Fruit fly (Drosophila melanogaster) whole organism, embryonic: Measurements from ENCODE around the gene dmGlut.

ENCODE experiments used
- Adf1 ChIP-seq: fragments of 200-800 bp; sonication (Bioruptor generic); IDR thresholded peaks from 2 replicates; pipeline ENCODE4 v1.3.6; 2022; ENCODE audit warnings: missing biosample characterization, missing genetic modification characterization
- CG10321 ChIP-seq: fragments of 200-800 bp; sonication (Bioruptor generic); IDR thresholded peaks from 2 replicates; pipeline ENCODE4 v1.3.6; 2022; ENCODE audit warnings: missing biosample characterization, missing genetic modification characterization
- CG10543 ChIP-seq: fragments of 200-800 bp; sonication (Bioruptor generic); optimal IDR thresholded peaks from 3 replicates; lab custom pipeline; 2017; ENCODE audit warnings: missing biosample characterization, mild to moderate bottlenecking, missing genetic modification characterization, moderate library complexity
- CG10654 ChIP-seq: fragments of 200-800 bp; sonication (Bioruptor generic); optimal IDR thresholded peaks from 2 replicates; lab custom pipeline; 2016; ENCODE audit warnings: missing biosample characterization, missing genetic modification characterization
- CG10959 ChIP-seq: fragments of 200-800 bp; sonication (Bioruptor generic); IDR thresholded peaks from 2 replicates; pipeline ENCODE4 v1.3.6; 2022; ENCODE audit warnings: missing biosample characterization, missing genetic modification characterization
- CG11093 ChIP-seq: fragments of 200-800 bp; sonication (Bioruptor generic); IDR thresholded peaks from 3 replicates; pipeline ENCODE4 v1.3.6; 2022; ENCODE audit warnings: missing biosample characterization, missing genetic modification characterization
- CG12104 ChIP-seq: fragments of 200-800 bp; sonication (Bioruptor generic); optimal IDR thresholded peaks from 3 replicates; lab custom pipeline; 2016; ENCODE audit warnings: missing biosample characterization, missing genetic modification characterization
- CG12219 ChIP-seq: fragments of 200-800 bp; sonication (Bioruptor generic); optimal IDR thresholded peaks from 3 replicates; lab custom pipeline; 2018; ENCODE audit warnings: missing biosample characterization, mild to moderate bottlenecking, missing genetic modification characterization
- CG12236 ChIP-seq: fragments of 200-800 bp; sonication (Bioruptor generic); optimal IDR thresholded peaks from 2 replicates; lab custom pipeline; 2016; ENCODE audit warnings: missing biosample characterization, missing genetic modification characterization
- CG1233 ChIP-seq: fragments of 200-800 bp; sonication (Bioruptor generic); optimal IDR thresholded peaks from 4 replicates; lab custom pipeline; 2018; ENCODE audit warnings: missing biosample characterization, mild to moderate bottlenecking, missing genetic modification characterization
- CG14667 ChIP-seq: fragments of 200-800 bp; sonication (Bioruptor generic); IDR thresholded peaks from 2 replicates; pipeline ENCODE4 v1.3.6; 2022; ENCODE audit warnings: missing biosample characterization, missing genetic modification characterization
- CG15514 ChIP-seq: fragments of 200-800 bp; sonication (Bioruptor generic); optimal IDR thresholded peaks from 3 replicates; lab custom pipeline; 2017; ENCODE audit warnings: missing biosample characterization, missing genetic modification characterization, mild to moderate bottlenecking, moderate library complexity, missing genetic modification reagents
- CG1602 ChIP-seq: fragments of 200-800 bp; sonication (Bioruptor generic); optimal IDR thresholded peaks from 3 replicates; lab custom pipeline; 2016; ENCODE audit warnings: missing biosample characterization, missing genetic modification characterization
- CG17328 ChIP-seq: fragments of 200-800 bp; sonication (Bioruptor generic); IDR thresholded peaks from 2 replicates; pipeline ENCODE4 v1.3.6; 2022; ENCODE audit warnings: missing biosample characterization, missing genetic modification characterization
- CG17568 ChIP-seq: fragments of 200-800 bp; sonication (Bioruptor generic); optimal IDR thresholded peaks from 2 replicates; lab custom pipeline; 2018; ENCODE audit warnings: missing biosample characterization, mild to moderate bottlenecking, missing genetic modification characterization, moderate library complexity
- CG1792 ChIP-seq: fragments of 200-800 bp; sonication (Bioruptor generic); optimal IDR thresholded peaks from 2 replicates; lab custom pipeline; 2016; ENCODE audit warnings: missing biosample characterization, missing genetic modification characterization
- CG18764 ChIP-seq: fragments of 200-800 bp; sonication (Bioruptor generic); optimal IDR thresholded peaks from 3 replicates; lab custom pipeline; 2016; ENCODE audit warnings: missing biosample characterization, missing genetic modification characterization
- CG2116 ChIP-seq: fragments of 200-800 bp; sonication (Bioruptor generic); optimal IDR thresholded peaks from 3 replicates; lab custom pipeline; 2018; ENCODE audit warnings: missing biosample characterization, mild to moderate bottlenecking, missing genetic modification characterization
- CG30020 ChIP-seq: fragments of 200-800 bp; optimal IDR thresholded peaks from 2 replicates; lab custom pipeline; 2019; ENCODE audit warnings: missing biosample characterization, mild to moderate bottlenecking, missing genetic modification characterization, moderate library complexity
- CG33213 ChIP-seq: fragments of 200-800 bp; sonication (Bioruptor generic); optimal IDR thresholded peaks from 3 replicates; lab custom pipeline; 2016; ENCODE audit warnings: missing biosample characterization, missing genetic modification characterization
- CG33557 ChIP-seq: fragments of 200-800 bp; sonication (Bioruptor generic); optimal IDR thresholded peaks from 2 replicates; lab custom pipeline; 2019; ENCODE audit warnings: missing biosample characterization, mild to moderate bottlenecking, missing genetic modification characterization, moderate library complexity
- CG7372 ChIP-seq: fragments of 200-800 bp; sonication (Bioruptor generic); IDR thresholded peaks from 2 replicates; pipeline ENCODE4 v1.3.6; 2022; ENCODE audit warnings: missing biosample characterization, missing genetic modification characterization
- CG7839 ChIP-seq: fragments of 200-800 bp; sonication (Bioruptor generic); optimal IDR thresholded peaks from 3 replicates; lab custom pipeline; 2018; ENCODE audit warnings: missing biosample characterization, mild to moderate bottlenecking, missing genetic modification characterization, moderate library complexity
- CG7928 ChIP-seq: fragments of 200-800 bp; sonication (Bioruptor generic); optimal IDR thresholded peaks from 2 replicates; lab custom pipeline; 2017; ENCODE audit warnings: missing biosample characterization, mild to moderate bottlenecking, missing genetic modification characterization
- CG9609 ChIP-seq: fragments of 200-800 bp; sonication (Bioruptor generic); optimal IDR thresholded peaks from 3 replicates; lab custom pipeline; 2016; ENCODE audit warnings: missing biosample characterization, missing genetic modification characterization
- CG9727 ChIP-seq: fragments of 200-800 bp; sonication (Bioruptor generic); optimal IDR thresholded peaks from 3 replicates; lab custom pipeline; 2017; ENCODE audit warnings: missing biosample characterization, mild to moderate bottlenecking, missing genetic modification characterization
- CoRest ChIP-seq: fragments of 200-800 bp; sonication (Bioruptor generic); optimal IDR thresholded peaks from 3 replicates; lab custom pipeline; 2018; ENCODE audit warnings: missing biosample characterization, mild to moderate bottlenecking, missing genetic modification characterization, moderate library complexity
- Dll ChIP-seq: fragments of 200-800 bp; sonication (Bioruptor generic); IDR thresholded peaks from 4 replicates; pipeline ENCODE4 v1.3.6; 2022; ENCODE audit warnings: missing biosample characterization, missing genetic modification characterization; ENCODE audit not compliant: partially characterized antibody
- NK7.1 ChIP-seq: fragments of 200-800 bp; sonication (Bioruptor generic); optimal IDR thresholded peaks from 3 replicates; lab custom pipeline; 2016; ENCODE audit warnings: missing biosample characterization, missing genetic modification characterization
- Six4 ChIP-seq: fragments of 200-800 bp; sonication (Bioruptor generic); optimal IDR thresholded peaks from 2 replicates; lab custom pipeline; 2016; ENCODE audit warnings: missing biosample characterization, missing genetic modification characterization
- TFAM ChIP-seq: fragments of 200-800 bp; sonication (Bioruptor generic); optimal IDR thresholded peaks from 2 replicates; lab custom pipeline; 2017; ENCODE audit warnings: missing biosample characterization, missing genetic modification characterization, inconsistent platforms
- ap ChIP-seq: fragments of 200-800 bp; sonication (Bioruptor generic); IDR thresholded peaks from 2 replicates; pipeline ENCODE4 v1.3.6; 2022; ENCODE audit warnings: missing biosample characterization, missing genetic modification characterization
- bcd ChIP-seq: fragments of 200-800 bp; sonication (Bioruptor generic); optimal IDR thresholded peaks from 2 replicates; lab custom pipeline; 2017; ENCODE audit warnings: missing biosample characterization, mild to moderate bottlenecking, missing genetic modification characterization
- caup ChIP-seq: fragments of 200-800 bp; sonication (Bioruptor generic); optimal IDR thresholded peaks from 3 replicates; lab custom pipeline; 2017; ENCODE audit warnings: missing biosample characterization, mild to moderate bottlenecking, missing genetic modification characterization, moderate library complexity; ENCODE audit not compliant: severe bottlenecking
- chn ChIP-seq: fragments of 200-800 bp; sonication (Bioruptor generic); optimal IDR thresholded peaks from 2 replicates; lab custom pipeline; 2016; ENCODE audit warnings: missing biosample characterization, missing genetic modification characterization
- croc ChIP-seq: fragments of 200-800 bp; sonication (Bioruptor generic); conservative IDR thresholded peaks from 3 replicates; pipeline ENCODE4 v1.3.6; 2022; ENCODE audit warnings: missing biosample characterization, missing genetic modification characterization
- dan ChIP-seq: fragments of 200-800 bp; sonication (Bioruptor generic); IDR thresholded peaks from 2 replicates; pipeline ENCODE4 v1.3.6; 2022; ENCODE audit warnings: missing biosample characterization, missing genetic modification characterization
- danr ChIP-seq: fragments of 200-800 bp; sonication (Bioruptor generic); IDR thresholded peaks from 2 replicates; pipeline ENCODE4 v1.3.6; 2022; ENCODE audit warnings: missing biosample characterization, missing genetic modification characterization
- dimm ChIP-seq: fragments of 200-800 bp; sonication (Bioruptor generic); IDR thresholded peaks from 2 replicates; pipeline ENCODE4 v1.3.6; 2022; ENCODE audit warnings: missing biosample characterization, missing genetic modification characterization
- dmrt99B ChIP-seq: fragments of 200-800 bp; sonication (Bioruptor generic); optimal IDR thresholded peaks from 2 replicates; lab custom pipeline; 2018; ENCODE audit warnings: missing biosample characterization, mild to moderate bottlenecking, missing genetic modification characterization, moderate library complexity
- dpn ChIP-seq, 2 experiments: fragments of 200-800 bp; sonication (Bioruptor generic); optimal IDR thresholded peaks; 3 replicates each; lab custom pipeline; 2016; ENCODE audit warnings: missing biosample characterization in 2 of 2, missing genetic modification characterization in 2 of 2
- fd102C ChIP-seq: fragments of 200-800 bp; sonication (Bioruptor generic); optimal IDR thresholded peaks from 2 replicates; lab custom pipeline; 2018; ENCODE audit warnings: missing biosample characterization, mild to moderate bottlenecking, missing genetic modification characterization, moderate library complexity
- fd3F ChIP-seq: fragments of 200-800 bp; sonication (Bioruptor generic); optimal IDR thresholded peaks from 2 replicates; lab custom pipeline; 2018; ENCODE audit warnings: missing biosample characterization, mild to moderate bottlenecking, missing genetic modification characterization, moderate library complexity
- hb ChIP-seq: fragments of 200-800 bp; sonication (Bioruptor generic); IDR thresholded peaks from 3 replicates; pipeline ENCODE4 v1.3.6; 2022; ENCODE audit warnings: missing biosample characterization, missing genetic modification characterization; ENCODE audit not compliant: partially characterized antibody
- ind ChIP-seq: fragments of 200-800 bp; sonication (Bioruptor generic); optimal IDR thresholded peaks from 3 replicates; lab custom pipeline; 2016; ENCODE audit warnings: missing biosample characterization, missing genetic modification characterization
- lov ChIP-seq, 2 experiments: fragments of 200-800 bp in 1 of 2; fragments of >200 bp in 1 of 2; sonication (Bioruptor generic) in 1 of 2; IDR thresholded peaks in 1 of 2; optimal IDR thresholded peaks in 1 of 2; 2 replicates in 1 of 2; 3 replicates in 1 of 2; pipeline versions ENCODE4 v1.3.6 to Lab custom; 2017 to 2022; ENCODE audit warnings: missing biosample characterization in 1 of 2, missing genetic modification characterization in 1 of 2
- nmo ChIP-seq: fragments of 200-800 bp; sonication (Bioruptor generic); optimal IDR thresholded peaks from 2 replicates; lab custom pipeline; 2018; ENCODE audit warnings: missing biosample characterization, mild to moderate bottlenecking, missing genetic modification characterization, moderate library complexity
- schlank ChIP-seq: fragments of 200-800 bp; sonication (Bioruptor generic); optimal IDR thresholded peaks from 2 replicates; lab custom pipeline; 2018; ENCODE audit warnings: missing biosample characterization, mild to moderate bottlenecking, missing genetic modification characterization
- sisA ChIP-seq: fragments of 200-800 bp; sonication (Bioruptor generic); IDR thresholded peaks from 2 replicates; pipeline ENCODE4 v1.3.6; 2022; ENCODE audit warnings: missing biosample characterization, missing genetic modification characterization
- tin ChIP-seq: fragments of 200-800 bp; sonication (Bioruptor generic); optimal IDR thresholded peaks from 3 replicates; lab custom pipeline; 2016; ENCODE audit warnings: missing biosample characterization, missing genetic modification characterization
- twi ChIP-seq: fragments of 200-800 bp; optimal IDR thresholded peaks from 2 replicates; lab custom pipeline; 2019; ENCODE audit warnings: missing biosample characterization, mild to moderate bottlenecking, missing genetic modification characterization, moderate library complexity

dmGlut gene

DNA sequence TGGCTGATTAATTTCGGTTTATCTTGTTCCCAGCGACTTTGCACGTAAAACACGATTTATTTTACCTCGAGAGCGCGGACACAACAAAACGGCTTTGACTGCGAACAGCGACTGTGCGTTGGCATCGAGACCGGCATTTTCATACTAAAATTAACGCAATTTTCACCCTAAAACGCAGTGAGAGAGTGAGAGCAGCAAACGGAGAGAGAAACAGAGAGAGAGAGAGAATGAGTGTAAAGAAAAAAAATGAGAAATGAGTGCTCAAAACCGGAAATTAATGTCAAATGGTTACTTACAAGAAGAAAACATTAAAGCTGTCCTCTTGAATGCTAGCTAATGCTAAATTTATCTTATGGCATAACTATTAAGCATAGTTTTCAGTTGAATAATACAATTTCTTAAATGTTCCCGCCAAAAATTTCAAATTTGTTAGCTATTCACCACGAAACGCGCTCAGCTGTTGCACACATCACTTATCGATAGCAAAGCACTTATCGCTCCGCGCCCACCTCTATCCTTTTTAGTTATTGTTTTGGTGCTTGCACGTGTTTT, 28.7 kb downstream of the dmGlut start, which contains the start of the genes JhI-21, RpL7-like and CG34164 (continued):
- TF ChIP-seq CG2116 (GFP tag; lab: Kevin White, UChicago) (peak; percentile 93), Dll (peak; percentile 76; the same call in 3 of the 4 replicates), CG18764 (GFP tag; lab: Kevin White, UChicago) (no peak), CG7839 (tag; lab: Kevin White, UChicago) (no peak), CG11093 (no peak), CG7372 (GFP tag; lab: Robert Waterston, UW) (no peak), CG17328 (no peak), CG12104 (GFP tag; lab: Kevin White, UChicago) (no peak), CG10543 (GFP tag; lab: Kevin White, UChicago) (no peak), CG1602 (GFP tag; lab: Kevin White, UChicago) (no peak), CG9727 (GFP tag; lab: Kevin White, UChicago) (no peak), dan (GFP tag; lab: Robert Waterston, UW) (no peak), CG7928 (GFP tag; lab: Kevin White, UChicago) (no peak), ind (GFP tag; lab: Kevin White, UChicago) (no peak), CG10959 (GFP tag; lab: Robert Waterston, UW) (no peak), fd102C (GFP tag; lab: Kevin White, UChicago) (no peak), sisA (GFP tag; lab: Robert Waterston, UW) (no peak), CG1792 (GFP tag; lab: Kevin White, UChicago) (no peak), croc (GFP tag; lab: Robert Waterston, UW) (no peak), TFAM (GFP tag; lab: Kevin White, UChicago) (no peak), twi (no peak), CG33213 (GFP tag; lab: Kevin White, UChicago) (no peak), CG17568 (GFP tag; lab: Kevin White, UChicago) (no peak), CG15514 (peak; percentile 41), ap (GFP tag; lab: Robert Waterston, UW) (no peak), dmrt99B (tag; lab: Kevin White, UChicago) (no peak), chn (GFP tag; lab: Kevin White, UChicago) (no peak), CG33557 (GFP tag; lab: Kevin White, UChicago) (no peak), danr (GFP tag; lab: Robert Waterston, UW) (no peak), CG9609 (GFP tag; lab: Kevin White, UChicago) (no peak), NK7.1 (GFP tag; lab: Kevin White, UChicago) (no peak), lov (optimal IDR thresholded peaks at IDR 0.05; lab: Kevin White, UChicago) (no peak), lov (GFP tag; IDR thresholded peaks at IDR 0.05; lab: Robert Waterston, UW) (no peak), CoRest (tag; lab: Kevin White, UChicago) (no peak), Six4 (no peak), dpn (GFP tag; optimal IDR thresholded peaks at IDR 0.05; lab: Kevin White, UChicago) (no peak), tin (GFP tag; lab: Kevin White, UChicago) (no peak), schlank (tag; lab: Kevin White, UChicago) (no peak), CG30020 (peak; percentile 2), caup (GFP tag; lab: Kevin White, UChicago) (no peak), CG12219 (no peak), Adf1 (GFP tag; lab: Robert Waterston, UW) (no peak), nmo (peak; percentile 21), CG14667 (GFP tag; lab: Robert Waterston, UW) (no peak), fd3F (no peak), dimm (GFP tag; lab: Robert Waterston, UW) (no peak), CG10321 (GFP tag; lab: Robert Waterston, UW) (no peak), hb (no peak), CG12236 (GFP tag; lab: Kevin White, UChicago) (no peak), CG1233 (GFP tag; lab: Kevin White, UChicago) (no peak), bcd (GFP tag; lab: Kevin White, UChicago) (no peak), CG10654 (GFP tag; lab: Kevin White, UChicago) (no peak)
